Worm (Caenorhabditis elegans) whole organism, L2 larva: ENCODE results near the gene ula-1.
A peak's percentile ranks its signal among the peaks of the same experiment; 100 is the strongest.

Source experiments
- F13H6.1 ChIP-seq: sonication (generic microtip); optimal IDR thresholded peaks from 2 replicates; lab custom pipeline; 2016; ENCODE audit warnings: missing genetic modification characterization, missing compliant biosample characterization
- R02D3.7 ChIP-seq: fragments of 150-350 bp; optimal IDR thresholded peaks from 2 replicates; lab custom pipeline; 2014; ENCODE audit warnings: missing biosample characterization, missing genetic modification characterization
- Y55F3AM.14 ChIP-seq: fragments of 200-800 bp; sonication (Bioruptor generic); optimal IDR thresholded peaks from 2 replicates; lab custom pipeline; 2018; ENCODE audit warnings: mild to moderate bottlenecking, missing genetic modification characterization, missing compliant biosample characterization
- ZK546.5 ChIP-seq: sonication (generic microtip); optimal IDR thresholded peaks from 2 replicates; lab custom pipeline; 2017; ENCODE audit warnings: missing biosample characterization, missing genetic modification characterization
- aly-2 ChIP-seq: fragments of 150-350 bp; optimal IDR thresholded peaks from 2 replicates; lab custom pipeline; 2014; ENCODE audit warnings: missing biosample characterization, missing genetic modification characterization
- ama-1 ChIP-seq: fragments of 150-350 bp; optimal IDR thresholded peaks from 2 replicates; lab custom pipeline; 2018; ENCODE audit warnings: inconsistent platforms
- blmp-1 ChIP-seq: sonication (generic microtip); optimal IDR thresholded peaks from 2 replicates; lab custom pipeline; 2017; ENCODE audit warnings: missing genetic modification characterization, mild to moderate bottlenecking, missing compliant biosample characterization, antibody characterized with exemption, moderate library complexity; ENCODE audit not compliant: insufficient read depth
- ceh-16 ChIP-seq: fragments of 150-350 bp; optimal IDR thresholded peaks from 2 replicates; lab custom pipeline; 2014; ENCODE audit warnings: missing biosample characterization, missing genetic modification characterization
- ceh-82 ChIP-seq: fragments of 150-350 bp; optimal IDR thresholded peaks from 2 replicates; lab custom pipeline; 2014; ENCODE audit warnings: missing biosample characterization, missing genetic modification characterization
- crh-2 ChIP-seq: sonication (generic microtip); optimal IDR thresholded peaks from 2 replicates; lab custom pipeline; 2017; ENCODE audit warnings: missing biosample characterization, missing genetic modification characterization
- dmd-4 ChIP-seq: sonication (generic microtip); optimal IDR thresholded peaks from 2 replicates; lab custom pipeline; 2017; ENCODE audit warnings: missing biosample characterization, missing genetic modification characterization
- egl-27 ChIP-seq: sonication (generic microtip); optimal IDR thresholded peaks from 3 replicates; lab custom pipeline; 2017; ENCODE audit warnings: missing biosample characterization, missing genetic modification reagents, missing genetic modification characterization
- elt-1 ChIP-seq: fragments of 150-350 bp; optimal IDR thresholded peaks from 2 replicates; lab custom pipeline; 2014; ENCODE audit warnings: missing biosample characterization, missing genetic modification characterization
- elt-3 ChIP-seq: sonication (generic microtip); optimal IDR thresholded peaks from 2 replicates; lab custom pipeline; 2017; ENCODE audit warnings: missing biosample characterization, missing genetic modification characterization
- fos-1 ChIP-seq: fragments of 150-350 bp; optimal IDR thresholded peaks from 2 replicates; lab custom pipeline; 2014; ENCODE audit warnings: missing biosample characterization, missing genetic modification characterization
- lin-11 ChIP-seq: fragments of 150-350 bp; sonication (generic microtip); optimal IDR thresholded peaks from 2 replicates; lab custom pipeline; 2014; ENCODE audit warnings: missing biosample characterization, missing genetic modification characterization, inconsistent platforms, mixed read lengths
- lin-13 ChIP-seq: fragments of 150-350 bp; optimal IDR thresholded peaks from 2 replicates; lab custom pipeline; 2014; ENCODE audit warnings: missing biosample characterization, missing genetic modification reagents, missing genetic modification characterization
- lin-39 ChIP-seq: fragments of 150-350 bp; optimal IDR thresholded peaks from 2 replicates; lab custom pipeline; 2014; ENCODE audit warnings: missing biosample characterization, missing genetic modification reagents, missing genetic modification characterization
- lsy-2 ChIP-seq, 2 experiments: fragments of 150-350 bp in 1 of 2; sonication (generic microtip) in 1 of 2; optimal IDR thresholded peaks; 2 replicates each; lab custom pipeline; 2014 to 2017; ENCODE audit warnings: missing biosample characterization in 2 of 2, missing genetic modification characterization in 2 of 2
- mab-5 ChIP-seq: fragments of 150-350 bp; optimal IDR thresholded peaks from 2 replicates; lab custom pipeline; 2014; ENCODE audit warnings: missing biosample characterization, missing genetic modification characterization
- mbf-1 ChIP-seq: sonication (generic microtip); optimal IDR thresholded peaks from 2 replicates; lab custom pipeline; 2017; ENCODE audit warnings: missing biosample characterization, missing genetic modification characterization
- mdl-1 ChIP-seq, 2 experiments: fragments of 150-350 bp in 1 of 2; sonication (generic microtip) in 1 of 2; optimal IDR thresholded peaks; 2 replicates each; lab custom pipeline; 2017; ENCODE audit warnings: missing biosample characterization in 2 of 2, missing genetic modification characterization in 2 of 2
- nhr-10 ChIP-seq: sonication (generic microtip); optimal IDR thresholded peaks from 2 replicates; lab custom pipeline; 2017; ENCODE audit warnings: missing biosample characterization, missing genetic modification characterization
- nhr-11 ChIP-seq: fragments of 150-350 bp; optimal IDR thresholded peaks from 2 replicates; lab custom pipeline; 2014; ENCODE audit warnings: missing biosample characterization, missing genetic modification characterization
- nhr-12 ChIP-seq: fragments of 150-350 bp; optimal IDR thresholded peaks from 2 replicates; lab custom pipeline; 2014; ENCODE audit warnings: missing biosample characterization, missing genetic modification characterization
- nhr-129 ChIP-seq: fragments of 150-350 bp; optimal IDR thresholded peaks from 2 replicates; lab custom pipeline; 2014; ENCODE audit warnings: missing biosample characterization, missing genetic modification characterization
- nhr-21 ChIP-seq: fragments of 150-350 bp; optimal IDR thresholded peaks from 2 replicates; lab custom pipeline; 2014; ENCODE audit warnings: missing biosample characterization, missing genetic modification characterization
- nhr-23 ChIP-seq: fragments of 150-350 bp; optimal IDR thresholded peaks from 2 replicates; lab custom pipeline; 2014; ENCODE audit warnings: missing biosample characterization, missing genetic modification reagents, missing genetic modification characterization
- nhr-25 ChIP-seq: fragments of 150-350 bp; sonication (generic microtip); optimal IDR thresholded peaks from 3 replicates; lab custom pipeline; 2014; ENCODE audit warnings: missing biosample characterization, missing genetic modification characterization
- nhr-6 ChIP-seq: fragments of 150-350 bp; optimal IDR thresholded peaks from 2 replicates; lab custom pipeline; 2014; ENCODE audit warnings: missing biosample characterization, missing genetic modification characterization
- nhr-77 ChIP-seq: fragments of 150-350 bp; optimal IDR thresholded peaks from 2 replicates; lab custom pipeline; 2014; ENCODE audit warnings: missing biosample characterization, missing genetic modification characterization
- peb-1 ChIP-seq: fragments of 150-350 bp; optimal IDR thresholded peaks from 2 replicates; lab custom pipeline; 2014; ENCODE audit warnings: missing biosample characterization, missing genetic modification characterization
- sem-4 ChIP-seq: fragments of 150-350 bp; optimal IDR thresholded peaks from 2 replicates; lab custom pipeline; 2014; ENCODE audit warnings: missing biosample characterization, missing genetic modification reagents, missing genetic modification characterization
- skn-1 ChIP-seq: sonication (generic microtip); optimal IDR thresholded peaks from 2 replicates; lab custom pipeline; 2017; ENCODE audit warnings: missing biosample characterization, missing genetic modification characterization
- sma-3 ChIP-seq: sonication (generic microtip); optimal IDR thresholded peaks from 2 replicates; lab custom pipeline; 2016; ENCODE audit warnings: missing genetic modification reagents, missing genetic modification characterization, missing compliant biosample characterization
- sma-9 ChIP-seq, 2 experiments: fragments of 150-350 bp in 1 of 2; sonication (generic microtip) in 1 of 2; optimal IDR thresholded peaks; 2 replicates each; lab custom pipeline; 2014 to 2016; ENCODE audit warnings: missing genetic modification characterization in 2 of 2, mild to moderate bottlenecking in 1 of 2, missing biosample characterization in 1 of 2, missing compliant biosample characterization in 1 of 2, missing genetic modification reagents in 1 of 2, moderate library complexity in 1 of 2
- unc-39 ChIP-seq: fragments of 150-350 bp; optimal IDR thresholded peaks from 2 replicates; lab custom pipeline; 2014; ENCODE audit warnings: missing biosample characterization, missing genetic modification characterization
- unc-55 ChIP-seq: fragments of 150-350 bp; sonication (generic microtip); optimal IDR thresholded peaks from 3 replicates; lab custom pipeline; 2014; ENCODE audit warnings: missing biosample characterization, missing genetic modification reagents, missing genetic modification characterization
- unc-62 ChIP-seq: fragments of 150-350 bp; optimal IDR thresholded peaks from 2 replicates; lab custom pipeline; 2014; ENCODE audit warnings: missing biosample characterization, missing genetic modification reagents, missing genetic modification characterization
- zag-1 ChIP-seq: fragments of 150-350 bp; optimal IDR thresholded peaks from 2 replicates; lab custom pipeline; 2014; ENCODE audit warnings: missing biosample characterization, missing genetic modification characterization
- ztf-1 ChIP-seq: fragments of 200-800 bp; sonication (Bioruptor generic); conservative IDR thresholded peaks from 2 replicates; pipeline ENCODE4 v1.3.6; 2022; ENCODE audit warnings: missing genetic modification characterization, missing compliant biosample characterization
- ztf-4 ChIP-seq: fragments of 150-350 bp; optimal IDR thresholded peaks from 2 replicates; lab custom pipeline; 2014; ENCODE audit warnings: missing biosample characterization, missing genetic modification characterization

Gene ula-1

DNA sequence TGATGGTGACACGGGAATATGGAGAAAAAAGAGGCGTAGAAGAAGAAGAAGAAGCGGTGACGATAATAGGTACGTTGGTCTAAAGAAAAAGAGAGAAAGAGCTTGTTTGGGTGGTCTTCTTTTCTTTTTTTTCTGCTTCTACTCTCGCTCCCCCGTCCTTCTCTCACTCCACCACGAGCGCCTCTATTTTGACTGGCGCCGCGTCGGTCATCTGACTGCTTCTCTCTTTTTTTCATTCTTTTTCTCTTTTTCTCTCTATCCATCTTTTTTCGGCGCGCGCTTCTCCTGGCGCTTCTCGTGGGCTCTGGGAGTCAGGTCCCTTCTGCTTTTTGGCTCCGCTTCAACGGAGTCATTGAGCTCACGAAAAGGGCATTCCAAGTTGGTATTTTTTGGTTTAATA is 30.2 kb upstream of the ula-1 start (continued):
- peak; percentile 25 for TF ChIP-seq sma-9 (GFP tag; optimal IDR thresholded peaks at IDR 0.05; lab: Kevin White, UChicago)
- no peak for TF ChIP-seq sma-9 (tag; optimal IDR thresholded peaks at IDR 0.05; lab: Kevin White, UChicago)
- no peak for TF ChIP-seq dmd-4
- peak in 1 of 2 experiments; percentile 51 for TF ChIP-seq lsy-2 (tag; optimal IDR thresholded peaks at IDR 0.05; lab: Kevin White, UChicago)
- TF ChIP-seq elt-3 (tag; lab: Kevin White, UChicago) = no peak
- peak; percentile 22 for TF ChIP-seq crh-2
- peak; percentile 30 for TF ChIP-seq nhr-129 (tag; lab: Kevin White, UChicago)
- TF ChIP-seq lin-39 (tag; lab: Kevin White, UChicago) = no peak
- TF ChIP-seq nhr-11 (tag; lab: Kevin White, UChicago) = no peak
- TF ChIP-seq lin-11 (tag; lab: Kevin White, UChicago) = peak; percentile 33

DNA sequence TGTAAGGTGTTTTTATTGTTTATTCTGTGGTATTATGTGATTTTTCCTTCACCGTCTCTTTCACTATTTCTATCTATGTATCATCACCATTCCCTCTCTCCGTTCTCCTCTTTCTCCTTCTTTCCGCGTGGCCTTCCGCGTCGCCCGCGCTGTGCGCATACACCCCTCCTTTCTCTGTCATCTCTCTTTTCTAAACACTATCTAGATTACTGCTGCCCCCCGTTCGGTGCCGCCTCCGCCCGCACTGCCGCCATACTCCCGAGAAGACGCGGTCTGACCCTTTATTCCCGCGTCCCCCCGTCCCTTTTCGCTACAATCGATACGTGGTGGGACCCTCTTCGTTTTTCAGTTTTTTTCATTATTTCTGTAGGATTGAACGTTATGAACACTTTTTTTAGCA is 28.5 kb upstream of the ula-1 start:
- TF ChIP-seq ZK546.5 (tag; lab: Kevin White, UChicago) (no peak), mbf-1 (tag; lab: Kevin White, UChicago) (no peak), unc-62 (GFP tag; lab: Kevin White, UChicago) (no peak), elt-1 (tag; lab: Kevin White, UChicago) (no peak), lin-39 (tag; lab: Kevin White, UChicago) (no peak), ztf-4 (tag; lab: Kevin White, UChicago) (no peak), skn-1 (tag; lab: Kevin White, UChicago) (no peak), nhr-12 (tag; lab: Kevin White, UChicago) (no peak), mab-5 (no peak), sma-9 (GFP tag; optimal IDR thresholded peaks at IDR 0.05; lab: Kevin White, UChicago) (no peak), sma-9 (tag; optimal IDR thresholded peaks at IDR 0.05; lab: Kevin White, UChicago) (no peak), peb-1 (no peak), R02D3.7 (tag; lab: Kevin White, UChicago) (no peak), elt-3 (tag; lab: Kevin White, UChicago) (no peak)

DNA sequence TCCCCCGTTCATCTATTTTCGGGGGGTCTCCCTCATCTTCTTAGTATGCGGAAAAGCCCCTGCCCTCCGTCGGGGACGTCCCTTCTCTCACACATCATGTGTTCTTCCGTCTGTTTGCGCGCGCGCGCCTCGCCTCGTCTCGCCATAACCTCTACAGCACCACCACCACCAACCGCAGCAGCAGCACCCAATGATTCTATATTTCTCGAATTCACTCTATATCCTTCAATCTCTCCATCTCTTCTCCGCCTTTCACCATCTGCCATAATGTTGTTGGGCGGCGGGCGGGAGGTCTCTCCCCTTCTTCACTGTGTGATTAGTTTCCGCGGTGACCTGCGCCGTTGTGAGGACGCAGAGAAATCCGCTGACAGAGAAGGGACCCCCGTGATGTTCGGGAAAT is 27.2 kb upstream of the ula-1 start:
- TF ChIP-seq lin-11 (tag; lab: Kevin White, UChicago) (peak; percentile 27), F13H6.1 (tag; lab: Kevin White, UChicago) (peak; percentile 29), lin-39 (tag; lab: Kevin White, UChicago) (peak; percentile 35), unc-55 (peak; percentile 6), egl-27 (tag; lab: Kevin White, UChicago) (no peak), sma-3 (GFP tag; lab: Kevin White, UChicago) (no peak)

DNA sequence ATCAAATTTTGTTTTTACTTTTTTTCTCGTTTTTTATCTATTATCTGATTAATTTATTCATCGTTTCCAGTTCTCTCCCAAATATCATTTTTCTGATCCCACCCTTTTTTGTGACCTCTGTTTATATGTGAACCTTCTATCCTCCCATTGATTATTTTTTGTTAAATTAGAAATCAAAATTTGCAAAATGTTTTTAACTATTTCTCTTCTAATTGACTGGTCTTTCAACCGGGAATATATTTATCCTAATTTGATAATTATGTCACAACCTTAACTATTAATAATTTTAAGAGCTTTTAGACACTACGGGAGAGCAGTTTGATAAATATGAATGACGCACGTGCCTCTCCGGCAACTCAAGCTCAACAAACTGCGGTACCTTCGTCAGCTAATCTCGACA is 24.1 kb upstream of the ula-1 start, which contains the start of gene ntl-9:
TSS of gene ntl-9 (plus strand) at position 301 of the 400 bp plus-strand sequence.
- TF ChIP-seq ceh-16 (no peak), ceh-82 (tag; lab: Kevin White, UChicago) (no peak), nhr-129 (tag; lab: Kevin White, UChicago) (no peak), F13H6.1 (tag; lab: Kevin White, UChicago) (no peak), mdl-1 (tag; optimal IDR thresholded peaks at IDR 0.05; lab: Kevin White, UChicago) (no peak), nhr-21 (tag; lab: Kevin White, UChicago) (no peak), fos-1 (tag; lab: Kevin White, UChicago) (no peak), ama-1 (lab: Kevin White, UChicago) (no peak), aly-2 (tag; lab: Kevin White, UChicago) (no peak), ztf-4 (tag; lab: Kevin White, UChicago) (no peak), Y55F3AM.14 (no peak), nhr-77 (no peak), skn-1 (tag; lab: Kevin White, UChicago) (no peak), nhr-10 (no peak), ztf-1 (GFP tag; lab: Robert Waterston, UW) (no peak), peb-1 (no peak), nhr-6 (tag; lab: Kevin White, UChicago) (no peak), sem-4 (tag; lab: Kevin White, UChicago) (no peak)

DNA sequence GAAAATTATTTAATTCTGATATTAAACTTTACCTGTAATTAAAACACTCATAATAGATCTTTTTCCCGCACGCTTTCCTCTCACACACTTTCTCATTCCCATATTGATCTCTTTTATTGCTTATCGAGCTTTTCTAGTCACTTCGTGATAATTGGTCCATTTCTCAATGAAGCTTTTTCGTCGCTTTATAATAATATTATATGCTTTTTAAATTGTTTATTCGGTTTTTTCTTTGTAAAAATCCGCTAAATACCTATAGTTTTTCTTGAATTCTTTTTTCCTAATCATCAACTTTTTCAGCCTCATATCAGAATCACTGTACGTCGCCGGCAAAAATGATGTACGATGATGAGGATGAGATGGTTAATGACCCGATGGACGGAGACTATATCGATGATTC is 19.1 kb upstream of the ula-1 start, which contains the start of gene rpb-2:
TSS of gene rpb-2 (plus strand) at position 301 of the 400 bp plus-strand sequence.
- TF ChIP-seq lin-13 (GFP tag; lab: Kevin White, UChicago) (no peak), fos-1 (tag; lab: Kevin White, UChicago) (no peak), elt-1 (tag; lab: Kevin White, UChicago) (no peak), blmp-1 (tag; lab: Kevin White, UChicago) (no peak), elt-3 (tag; lab: Kevin White, UChicago) (no peak), nhr-23 (no peak), nhr-21 (tag; lab: Kevin White, UChicago) (no peak), unc-39 (tag; lab: Kevin White, UChicago) (no peak), zag-1 (no peak), F13H6.1 (tag; lab: Kevin White, UChicago) (no peak), ceh-82 (tag; lab: Kevin White, UChicago) (no peak), nhr-25 (tag; lab: Kevin White, UChicago) (no peak)
